Worm (Caenorhabditis elegans) whole organism, L3 larva: Measurements from ENCODE around the gene srg-17.

ENCODE experiments used
- R02D3.7 ChIP-seq: fragments of 150-350 bp; optimal IDR thresholded peaks from 2 replicates; lab custom pipeline; 2014; ENCODE audit warnings: missing biosample characterization, missing genetic modification characterization
- ama-1 ChIP-seq: fragments of 150-350 bp; optimal IDR thresholded peaks from 2 replicates; lab custom pipeline; 2018
- daf-12 ChIP-seq: fragments of 150-350 bp; optimal IDR thresholded peaks from 2 replicates; lab custom pipeline; 2014; ENCODE audit warnings: missing biosample characterization, missing genetic modification reagents, missing genetic modification characterization
- egl-27 ChIP-seq: sonication (generic microtip); optimal IDR thresholded peaks from 4 replicates; lab custom pipeline; 2017; ENCODE audit warnings: missing biosample characterization, missing genetic modification reagents, missing genetic modification characterization
- egl-5 ChIP-seq: fragments of 150-350 bp; optimal IDR thresholded peaks from 2 replicates; lab custom pipeline; 2017; ENCODE audit warnings: missing biosample characterization, missing genetic modification reagents, missing genetic modification characterization, inconsistent platforms
- elt-2 ChIP-seq: sonication (generic microtip); optimal IDR thresholded peaks from 2 replicates; lab custom pipeline; 2016; ENCODE audit warnings: missing genetic modification reagents, mild to moderate bottlenecking, missing genetic modification characterization, missing compliant biosample characterization
- eor-1 ChIP-seq, 2 experiments: fragments of 150-350 bp; optimal IDR thresholded peaks; 2 replicates each; lab custom pipeline; 2014 to 2018; ENCODE audit warnings: missing biosample characterization in 2 of 2, missing genetic modification characterization in 2 of 2
- fkh-2 ChIP-seq: fragments of 150-350 bp; optimal IDR thresholded peaks from 2 replicates; lab custom pipeline; 2014; ENCODE audit warnings: missing biosample characterization, missing genetic modification reagents, missing genetic modification characterization
- jun-1 ChIP-seq: fragments of 150-350 bp; optimal IDR thresholded peaks from 2 replicates; lab custom pipeline; 2014; ENCODE audit warnings: missing biosample characterization, missing genetic modification reagents, missing genetic modification characterization
- lin-39 ChIP-seq: fragments of 150-350 bp; optimal IDR thresholded peaks from 2 replicates; lab custom pipeline; 2018; ENCODE audit warnings: missing biosample characterization, missing genetic modification reagents, missing genetic modification characterization
- mml-1 ChIP-seq: fragments of 150-350 bp; sonication (generic microtip); optimal IDR thresholded peaks from 3 replicates; lab custom pipeline; 2014; ENCODE audit warnings: missing biosample characterization, missing genetic modification characterization
- nfya-1 ChIP-seq: sonication (generic microtip); optimal IDR thresholded peaks from 2 replicates; lab custom pipeline; 2017; ENCODE audit warnings: missing genetic modification characterization, mild to moderate bottlenecking, missing compliant biosample characterization, antibody characterized with exemption, moderate library complexity; ENCODE audit not compliant: insufficient read depth
- nhr-25 ChIP-seq: sonication (generic microtip); optimal IDR thresholded peaks from 2 replicates; lab custom pipeline; 2017; ENCODE audit warnings: missing biosample characterization, missing genetic modification characterization
- nhr-28 ChIP-seq: fragments of 150-350 bp; optimal IDR thresholded peaks from 2 replicates; lab custom pipeline; 2014; ENCODE audit warnings: missing biosample characterization, missing genetic modification characterization
- nhr-67 ChIP-seq: fragments of 150-350 bp; optimal IDR thresholded peaks from 2 replicates; lab custom pipeline; 2014; ENCODE audit warnings: missing biosample characterization, missing genetic modification characterization
- nhr-76 ChIP-seq: fragments of 150-350 bp; sonication (generic microtip); optimal IDR thresholded peaks from 5 replicates; lab custom pipeline; 2014; ENCODE audit warnings: missing biosample characterization, missing genetic modification characterization
- nhr-77 ChIP-seq: fragments of 150-350 bp; optimal IDR thresholded peaks from 2 replicates; lab custom pipeline; 2014; ENCODE audit warnings: missing biosample characterization, missing genetic modification characterization
- pha-4 ChIP-seq: fragments of 150-350 bp; optimal IDR thresholded peaks from 2 replicates; lab custom pipeline; 2014; ENCODE audit warnings: missing biosample characterization, missing genetic modification reagents, missing genetic modification characterization
- pqm-1 ChIP-seq: fragments of 150-350 bp; optimal IDR thresholded peaks from 2 replicates; lab custom pipeline; 2017; ENCODE audit warnings: missing biosample characterization, missing genetic modification characterization, inconsistent platforms
- snpc-4 ChIP-seq: fragments of 150-350 bp; optimal IDR thresholded peaks from 2 replicates; lab custom pipeline; 2014; ENCODE audit warnings: missing biosample characterization, missing genetic modification characterization
- ztf-4 ChIP-seq: fragments of 150-350 bp; optimal IDR thresholded peaks from 2 replicates; lab custom pipeline; 2014; ENCODE audit warnings: missing biosample characterization, missing genetic modification characterization

Gene srg-17

DNA sequence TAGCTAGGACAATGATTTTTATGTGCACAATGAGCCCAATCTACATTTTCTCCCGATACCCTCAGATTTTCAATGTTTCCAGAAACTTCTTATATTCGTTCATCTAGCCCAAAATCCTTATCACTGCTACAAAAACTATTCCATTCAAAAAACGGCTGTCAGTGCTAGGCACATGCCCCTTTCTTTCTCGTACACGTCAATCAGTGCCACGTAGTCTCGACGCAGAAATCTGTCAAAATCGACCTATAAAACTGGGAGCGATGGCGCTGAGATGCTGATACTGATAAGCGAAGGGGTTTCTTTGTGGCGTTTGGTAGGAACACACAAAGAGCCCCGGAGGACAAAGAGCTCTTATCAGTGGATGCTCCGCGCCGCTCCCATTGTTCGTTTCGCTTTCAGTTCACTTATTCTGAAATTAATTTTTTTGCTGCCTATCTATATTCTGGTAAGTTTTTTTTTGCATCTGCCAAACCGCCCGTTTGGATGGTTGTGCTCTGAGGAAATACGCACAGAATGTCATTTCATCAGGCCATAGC lies 45.4 kb downstream of the srg-17 start, which contains the start of gene srh-70:
TSS of gene srh-70 (minus strand) at position 51 of the 536 bp plus-strand sequence.
- no peak for TF ChIP-seq ztf-4
- peak; percentile 99 for TF ChIP-seq elt-2 (tag; lab: Kevin White, UChicago)
- peak; percentile 89 for TF ChIP-seq pqm-1 (tag; lab: Kevin White, UChicago)
- TF ChIP-seq nfya-1 (tag; lab: Kevin White, UChicago), result peak; percentile 25

- TF ChIP-seq eor-1 (tag; optimal IDR thresholded peaks at IDR 0.05; lab: Kevin White, UChicago) (no peak), nhr-25 (tag; lab: Kevin White, UChicago) (no peak), egl-27 (tag; lab: Kevin White, UChicago) (no peak), nhr-67 (tag; lab: Kevin White, UChicago) (no peak), nhr-77 (tag; lab: Kevin White, UChicago) (no peak), fkh-2 (tag; lab: Kevin White, UChicago) (no peak), snpc-4 (tag; lab: Kevin White, UChicago) (no peak), ama-1 (lab: Kevin White, UChicago) (no peak), nfya-1 (tag; lab: Kevin White, UChicago) (no peak), mml-1 (tag; lab: Kevin White, UChicago) (no peak), lin-39 (tag; lab: Kevin White, UChicago) (no peak), R02D3.7 (tag; lab: Kevin White, UChicago) (no peak), pha-4 (no peak), daf-12 (tag; lab: Kevin White, UChicago) (no peak), egl-5 (no peak), jun-1 (tag; lab: Kevin White, UChicago) (no peak), nhr-76 (tag; lab: Kevin White, UChicago) (no peak), nhr-28 (no peak)
- TF ChIP-seq, all 47 proteins: peak for 0
These were observed 46.1 kb downstream of the srg-17 start, which contains the start of gene ceh-99 for ce11 chrII:12519616-12520015. ceh-99 (plus strand) TSS chrII:12519981.
